Worm (Caenorhabditis elegans): ENCODE measurements around the gene laat-1.
A peak's percentile ranks its signal among the peaks of the same experiment; 100 is the strongest.

laat-1 gene

DNA sequence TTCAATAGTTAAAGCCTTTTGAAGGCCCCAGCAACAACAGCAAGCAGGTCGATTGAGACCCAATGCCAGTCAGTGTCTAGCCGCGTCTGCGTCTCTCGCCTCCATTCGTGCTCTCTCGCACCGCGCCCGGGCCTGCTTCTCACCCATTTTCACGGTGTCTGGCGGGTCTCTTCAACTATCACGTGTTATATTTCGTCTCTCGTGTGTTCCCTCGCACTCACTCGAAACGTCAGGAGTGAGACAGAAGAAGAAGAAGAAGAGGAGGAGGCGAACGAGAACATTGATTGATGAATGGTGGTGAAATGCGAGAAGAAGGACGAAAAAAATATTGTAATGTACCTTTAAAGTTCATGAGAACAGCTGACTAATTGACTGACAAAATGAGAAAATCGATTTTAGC, 16.4 kb downstream of the laat-1 start (continued):
- TF ChIP-seq ceh-19 (GFP tag; optimal IDR thresholded peaks at IDR 0.05) (peak; percentile 10), ama-1 (optimal IDR thresholded peaks at IDR 0.05) (no peak), nhr-232 (tag; optimal IDR thresholded peaks at IDR 0.05) (peak; percentile 17), tbx-7 (tag; optimal IDR thresholded peaks at IDR 0.05) (no peak), fax-1 (tag; optimal IDR thresholded peaks at IDR 0.05) (peak; percentile 31), ttx-3 (tag; optimal IDR thresholded peaks at IDR 0.05) (no peak), sox-4 (tag; optimal IDR thresholded peaks at IDR 0.05) (no peak), unc-42 (tag; optimal IDR thresholded peaks at IDR 0.05) (peak; percentile 29), tbx-2 (tag; optimal IDR thresholded peaks at IDR 0.05) (peak; percentile 64), ceh-18 (tag; optimal IDR thresholded peaks at IDR 0.05) (peak; percentile 58), elt-4 (tag; optimal IDR thresholded peaks at IDR 0.05) (no peak), ref-2 (tag; optimal IDR thresholded peaks at IDR 0.05) (peak; percentile 35), ceh-30 (tag; optimal IDR thresholded peaks at IDR 0.05) (no peak), K09A11.1 (tag; optimal IDR thresholded peaks at IDR 0.05; ENCODE audit: insufficient read depth) (no peak), pha-4 (tag; optimal IDR thresholded peaks at IDR 0.05) (no peak), sox-2 (GFP tag; IDR thresholded peaks at IDR 0.05) (no peak), pat-9 (tag; optimal IDR thresholded peaks at IDR 0.05) (no peak), gmeb-2 (tag; optimal IDR thresholded peaks at IDR 0.05) (no peak), hlh-15 (tag; optimal IDR thresholded peaks at IDR 0.05) (no peak), K02D7.2 (tag; optimal IDR thresholded peaks at IDR 0.05) (no peak), C38D4.7 (GFP tag; optimal IDR thresholded peaks at IDR 0.05) (no peak), mec-3 (tag; optimal IDR thresholded peaks at IDR 0.05; ENCODE audit: borderline replicate concordance) (no peak), ceh-6 (GFP tag; optimal IDR thresholded peaks at IDR 0.05) (peak; percentile 8), hlh-13 (GFP tag; optimal IDR thresholded peaks at IDR 0.05) (no peak)

DNA sequence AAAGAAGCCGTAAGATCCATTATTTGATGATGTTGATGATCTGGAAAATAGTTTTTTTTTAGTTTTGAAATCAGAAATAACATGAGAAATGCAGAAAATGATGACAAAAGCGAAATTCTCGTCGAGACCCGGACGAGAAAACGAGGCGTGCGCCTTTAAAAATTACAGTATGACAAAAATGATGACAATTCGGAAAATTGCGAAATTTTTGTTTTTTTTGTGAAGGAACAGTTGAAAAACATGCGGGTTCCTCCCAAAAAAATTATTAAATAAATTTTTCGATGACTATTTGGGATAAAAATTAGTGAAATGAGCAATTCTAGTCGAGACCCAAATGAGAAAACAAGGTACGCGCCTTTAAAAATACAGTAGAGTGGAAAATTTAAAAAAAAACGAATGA, 17.0 kb downstream of the laat-1 start, which contains the start of gene ubxn-3:
TSS of gene ubxn-3 (minus strand) at position 66 of the 400 bp plus-strand sequence.
- TF ChIP-seq sox-2 (GFP tag; IDR thresholded peaks at IDR 0.05), result no peak
- no peak for TF ChIP-seq hlh-6 (tag; optimal IDR thresholded peaks at IDR 0.05)
- TF ChIP-seq ceh-45 (GFP tag; IDR thresholded peaks at IDR 0.05), result no peak
- TF ChIP-seq pax-1 (tag; optimal IDR thresholded peaks at IDR 0.05), result no peak
- TF ChIP-seq ceh-6 (GFP tag; optimal IDR thresholded peaks at IDR 0.05), result no peak
- no peak for TF ChIP-seq ceh-9 (tag; optimal IDR thresholded peaks at IDR 0.05)
- TF ChIP-seq hlh-13 (GFP tag; optimal IDR thresholded peaks at IDR 0.05), result no peak
- no peak for TF ChIP-seq che-1 (tag; optimal IDR thresholded peaks at IDR 0.05)
- TF ChIP-seq madf-2 (tag; optimal IDR thresholded peaks at IDR 0.05), result no peak
- TF ChIP-seq fkh-6 (tag; optimal IDR thresholded peaks at IDR 0.05), result no peak
- no peak for TF ChIP-seq T23F11.4 (GFP tag; optimal IDR thresholded peaks at IDR 0.05)
- TF ChIP-seq ceh-2 (tag; optimal IDR thresholded peaks at IDR 0.05), result no peak

DNA sequence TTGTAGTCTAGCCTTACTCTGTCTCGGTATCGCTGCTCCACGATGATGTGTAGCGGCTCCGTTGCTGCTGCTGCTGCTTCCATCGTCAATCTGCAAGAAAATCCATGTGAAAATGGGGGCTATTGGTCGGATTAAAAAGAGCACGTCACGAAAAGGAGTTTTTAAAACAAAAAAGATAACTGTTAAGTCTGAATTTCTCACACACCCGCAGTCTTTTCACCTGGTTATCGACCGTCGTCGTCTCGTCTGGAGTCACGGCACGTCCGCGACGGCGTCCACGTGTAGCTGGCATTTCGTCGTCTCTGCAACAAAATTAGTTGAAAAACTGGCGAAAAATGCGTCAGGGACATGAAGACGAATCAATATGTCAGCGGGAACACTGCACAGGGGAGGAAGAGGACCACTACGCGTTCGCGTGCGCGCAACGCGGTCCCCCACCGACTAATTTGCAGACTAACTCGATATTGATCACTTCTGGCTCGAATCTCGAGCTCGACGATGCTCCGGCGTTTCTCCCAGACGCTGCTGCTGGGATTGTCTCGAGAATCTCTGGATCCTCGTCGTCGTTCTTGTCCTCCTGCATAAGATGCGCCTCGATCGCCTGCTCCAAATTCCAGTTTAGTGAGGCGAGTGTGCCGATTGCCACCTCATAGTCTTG, 17.6 kb downstream of the laat-1 start:
- TF ChIP-seq pat-9 (tag; optimal IDR thresholded peaks at IDR 0.05), result no peak
- no peak for TF ChIP-seq ceh-30 (tag; optimal IDR thresholded peaks at IDR 0.05)

DNA sequence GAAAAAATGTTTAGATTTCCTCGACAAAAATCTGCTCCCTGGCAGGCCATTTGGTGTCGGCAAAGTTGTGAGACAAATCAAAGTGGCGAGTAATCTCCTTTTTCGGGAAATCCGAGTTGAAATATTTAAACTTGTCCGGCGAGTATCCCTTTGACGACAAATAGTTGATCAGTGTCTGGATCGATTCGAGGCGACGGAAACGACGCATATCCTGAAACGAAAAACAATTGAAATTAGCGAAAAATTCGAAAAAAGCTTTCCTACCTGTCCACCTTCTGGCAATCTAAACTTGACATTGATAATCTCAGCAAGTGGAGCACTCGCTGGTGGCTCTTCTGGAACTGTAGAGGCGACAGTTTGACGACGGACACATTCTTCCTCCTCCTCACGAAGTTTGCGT, 20.3 kb downstream of the laat-1 start:
- TF ChIP-seq ttx-3 (tag; optimal IDR thresholded peaks at IDR 0.05) (no peak), unc-3 (GFP tag; conservative IDR thresholded peaks at IDR 0.05) (no peak), unc-3 (tag; optimal IDR thresholded peaks at IDR 0.05) (no peak), hlh-6 (tag; optimal IDR thresholded peaks at IDR 0.05) (no peak), syd-9 (tag; optimal IDR thresholded peaks at IDR 0.05) (no peak), unc-55 (GFP tag; optimal IDR thresholded peaks at IDR 0.05) (no peak), pag-3 (tag; optimal IDR thresholded peaks at IDR 0.05; ENCODE audit: borderline replicate concordance) (no peak), rnt-1 (tag; optimal IDR thresholded peaks at IDR 0.05) (no peak), unc-42 (tag; optimal IDR thresholded peaks at IDR 0.05) (no peak)

Data from whole organism, late embryonic.